Worm (Caenorhabditis elegans) whole organism, L2 larva: ENCODE results near the gene emg-1.

Experiments used
- aly-2 ChIP-seq: fragments of 150-350 bp; optimal IDR thresholded peaks from 2 replicates; lab custom pipeline; 2014; ENCODE audit warnings: missing biosample characterization, missing genetic modification characterization
- crh-2 ChIP-seq: sonication (generic microtip); optimal IDR thresholded peaks from 2 replicates; lab custom pipeline; 2017; ENCODE audit warnings: missing biosample characterization, missing genetic modification characterization
- nhr-6 ChIP-seq: fragments of 150-350 bp; optimal IDR thresholded peaks from 2 replicates; lab custom pipeline; 2014; ENCODE audit warnings: missing biosample characterization, missing genetic modification characterization
- snpc-4 ChIP-seq: fragments of 150-350 bp; optimal IDR thresholded peaks from 2 replicates; lab custom pipeline; 2014; ENCODE audit warnings: missing biosample characterization, missing genetic modification characterization

ce11 chrIII:10634576-10634975, 14.7 kb upstream of the emg-1 start:
- TF ChIP-seq aly-2 (tag; lab: Kevin White, UChicago), result no peak
- TF ChIP-seq snpc-4 (tag; lab: Kevin White, UChicago), result no peak
- TF ChIP-seq crh-2 (tag; lab: Kevin White, UChicago), result no peak
- TF ChIP-seq nhr-6 (tag; lab: Kevin White, UChicago), result no peak
